Worm (Caenorhabditis elegans): Measurements from ENCODE around the gene sto-5.

DNA sequence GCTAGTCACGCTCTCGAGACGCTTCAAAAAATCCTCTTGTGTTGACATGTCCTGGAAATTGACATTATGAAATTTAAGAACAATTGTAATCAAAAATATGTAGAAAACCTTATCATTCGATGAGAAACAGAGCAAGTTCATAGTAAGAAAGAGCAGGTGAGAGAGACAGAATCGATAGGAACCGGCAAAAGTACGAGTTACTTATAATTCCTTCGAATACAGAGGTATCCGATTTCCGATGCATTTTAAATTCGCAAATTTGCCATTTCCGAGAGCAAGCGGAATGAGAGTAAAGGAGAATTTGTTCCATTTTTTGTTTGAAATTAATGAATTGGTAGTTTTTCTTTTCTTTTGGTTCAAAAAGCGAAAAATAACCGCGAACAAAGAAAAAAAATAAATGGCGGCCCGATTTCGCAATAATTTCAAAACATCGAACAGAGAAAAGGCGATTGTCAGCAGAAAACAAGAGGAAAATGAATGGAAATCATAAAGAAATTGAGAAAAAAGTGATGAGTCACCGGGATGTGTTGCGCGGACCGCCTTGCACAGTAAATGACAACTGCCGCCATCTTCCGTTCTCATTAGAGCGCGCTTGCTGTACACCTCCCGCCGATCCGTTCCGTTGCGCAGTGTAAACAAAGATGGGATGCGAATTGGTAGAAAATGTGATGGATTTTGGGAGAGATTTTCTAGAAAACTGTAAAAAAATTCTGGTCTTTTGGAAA is 11.5 kb downstream of the sto-5 start, which contains the start of gene cas-1:
- no peak; the same call in 1 of the 2 replicates for TF ChIP-seq zfh-2 (GFP tag; conservative IDR thresholded peaks at IDR 0.05)
- no peak for TF ChIP-seq madf-8 (GFP tag; conservative IDR thresholded peaks at IDR 0.05)
- no peak for TF ChIP-seq attf-3 (GFP tag; conservative IDR thresholded peaks at IDR 0.05)
- no peak for TF ChIP-seq ceh-91 (GFP tag; IDR thresholded peaks at IDR 0.05)
- TF ChIP-seq ztf-22 (GFP tag; optimal IDR thresholded peaks at IDR 0.05) = no peak
- no peak for TF ChIP-seq bed-1 (GFP tag; IDR thresholded peaks at IDR 0.05)
- no peak for TF ChIP-seq rcor-1 (GFP tag; IDR thresholded peaks at IDR 0.05)
- no peak for TF ChIP-seq snpc-4 (GFP tag; optimal IDR thresholded peaks at IDR 0.05)
- TF ChIP-seq snpc-4 (tag; optimal IDR thresholded peaks at IDR 0.05) = no peak
- no peak for TF ChIP-seq gei-17 (GFP tag; optimal IDR thresholded peaks at IDR 0.05)
- no peak for TF ChIP-seq hlh-26 (GFP tag; conservative IDR thresholded peaks at IDR 0.05)
- no peak for TF ChIP-seq hsf-1 (GFP tag; IDR thresholded peaks at IDR 0.05)
- no peak for TF ChIP-seq ztf-25 (GFP tag; IDR thresholded peaks at IDR 0.05)
- no peak for TF ChIP-seq tbx-9 (tag; optimal IDR thresholded peaks at IDR 0.05; ENCODE audit: borderline replicate concordance)
- no peak for TF ChIP-seq nhr-120 (GFP tag; IDR thresholded peaks at IDR 0.05)
